Worm (Caenorhabditis elegans) whole organism, mixed stage, embryonic: Measurements from ENCODE around the gene rol-1.
A peak's percentile ranks its signal among the peaks of the same experiment; 100 is the strongest.

Experiments
- M03D4.4 ChIP-seq: sonication (generic microtip); optimal IDR thresholded peaks from 2 replicates; lab custom pipeline; 2017; ENCODE audit warnings: mild to moderate bottlenecking, missing genetic modification characterization, missing compliant biosample characterization
- bed-3 ChIP-seq: fragments of 200-800 bp; sonication (Bioruptor generic); optimal IDR thresholded peaks from 3 replicates; lab custom pipeline; 2018; ENCODE audit warnings: mild to moderate bottlenecking, missing genetic modification characterization, moderate library complexity, missing compliant biosample characterization
- blmp-1 ChIP-seq: fragments of 150-350 bp; optimal IDR thresholded peaks from 2 replicates; lab custom pipeline; 2014; ENCODE audit warnings: missing biosample characterization, missing genetic modification characterization
- ceh-39 ChIP-seq: fragments of 150-350 bp; optimal IDR thresholded peaks from 2 replicates; lab custom pipeline; 2014; ENCODE audit warnings: missing biosample characterization, missing genetic modification characterization
- ceh-43 ChIP-seq: fragments of 200-800 bp; sonication (Bioruptor generic); optimal IDR thresholded peaks from 2 replicates; lab custom pipeline; 2018; ENCODE audit warnings: mild to moderate bottlenecking, missing genetic modification characterization, moderate library complexity, missing compliant biosample characterization
- ceh-83 ChIP-seq: fragments of 200-800 bp; sonication (Bioruptor generic); optimal IDR thresholded peaks from 2 replicates; lab custom pipeline; 2018; ENCODE audit warnings: mild to moderate bottlenecking, missing genetic modification characterization, missing compliant biosample characterization
- ces-1 ChIP-seq: fragments of 150-350 bp; optimal IDR thresholded peaks from 2 replicates; lab custom pipeline; 2014; ENCODE audit warnings: missing biosample characterization, missing genetic modification reagents, missing genetic modification characterization
- cnd-1 ChIP-seq: fragments of 200-800 bp; sonication (Bioruptor generic); optimal IDR thresholded peaks from 2 replicates; lab custom pipeline; 2018; ENCODE audit warnings: mild to moderate bottlenecking, missing genetic modification characterization, missing compliant biosample characterization
- drap-1 ChIP-seq: fragments of 200-800 bp; sonication (Bioruptor generic); optimal IDR thresholded peaks from 3 replicates; lab custom pipeline; 2018; ENCODE audit warnings: mild to moderate bottlenecking, missing genetic modification characterization, missing compliant biosample characterization
- elt-1 ChIP-seq: sonication (generic microtip); optimal IDR thresholded peaks from 2 replicates; lab custom pipeline; 2017; ENCODE audit warnings: missing genetic modification characterization, mild to moderate bottlenecking, missing compliant biosample characterization, antibody characterized with exemption, moderate library complexity, borderline replicate concordance; ENCODE audit not compliant: insufficient read depth
- elt-3 ChIP-seq: fragments of 150-350 bp; optimal IDR thresholded peaks from 2 replicates; lab custom pipeline; 2014; ENCODE audit warnings: missing biosample characterization, missing genetic modification characterization
- flh-1 ChIP-seq: fragments of 200-800 bp; sonication (Bioruptor generic); optimal IDR thresholded peaks from 2 replicates; lab custom pipeline; 2018; ENCODE audit warnings: mild to moderate bottlenecking, missing genetic modification characterization, moderate library complexity, missing compliant biosample characterization
- ham-2 ChIP-seq: fragments of 200-800 bp; sonication (Bioruptor generic); optimal IDR thresholded peaks from 2 replicates; lab custom pipeline; 2018; ENCODE audit warnings: mild to moderate bottlenecking, missing genetic modification characterization, missing compliant biosample characterization
- hlh-1 ChIP-seq: fragments of 150-350 bp; optimal IDR thresholded peaks from 2 replicates; lab custom pipeline; 2014; ENCODE audit warnings: missing biosample characterization, missing genetic modification reagents, missing genetic modification characterization
- lin-13 ChIP-seq: fragments of 150-350 bp; optimal IDR thresholded peaks from 2 replicates; lab custom pipeline; 2014; ENCODE audit warnings: missing biosample characterization, missing genetic modification characterization
- lin-32 ChIP-seq: fragments of 200-800 bp; sonication (Bioruptor generic); optimal IDR thresholded peaks from 2 replicates; lab custom pipeline; 2018; ENCODE audit warnings: mild to moderate bottlenecking, missing genetic modification characterization, missing compliant biosample characterization
- lsy-2 ChIP-seq: fragments of 150-350 bp; optimal IDR thresholded peaks from 2 replicates; lab custom pipeline; 2014; ENCODE audit warnings: missing biosample characterization, missing genetic modification characterization
- mab-5 ChIP-seq: fragments of 150-350 bp; optimal IDR thresholded peaks from 2 replicates; lab custom pipeline; 2014; ENCODE audit warnings: missing biosample characterization, missing genetic modification characterization
- mep-1 ChIP-seq: fragments of 150-350 bp; optimal IDR thresholded peaks from 2 replicates; lab custom pipeline; 2017; ENCODE audit warnings: missing biosample characterization, missing genetic modification reagents, missing genetic modification characterization, inconsistent platforms
- mls-2 ChIP-seq: sonication (generic microtip); optimal IDR thresholded peaks from 2 replicates; lab custom pipeline; 2016; ENCODE audit warnings: mild to moderate bottlenecking, missing genetic modification characterization, moderate library complexity, missing compliant biosample characterization
- nhr-12 ChIP-seq: fragments of 150-350 bp; optimal IDR thresholded peaks from 2 replicates; lab custom pipeline; 2014; ENCODE audit warnings: missing biosample characterization, missing genetic modification characterization
- nhr-2 ChIP-seq: fragments of 150-350 bp; optimal IDR thresholded peaks from 2 replicates; lab custom pipeline; 2014; ENCODE audit warnings: missing biosample characterization, missing genetic modification characterization
- nhr-237 ChIP-seq: fragments of 150-350 bp; optimal IDR thresholded peaks from 2 replicates; lab custom pipeline; 2014; ENCODE audit warnings: missing biosample characterization, missing genetic modification characterization
- nhr-28 ChIP-seq: fragments of 150-350 bp; optimal IDR thresholded peaks from 2 replicates; lab custom pipeline; 2014; ENCODE audit warnings: missing biosample characterization, missing genetic modification characterization
- nhr-76 ChIP-seq: sonication (generic microtip); optimal IDR thresholded peaks from 2 replicates; lab custom pipeline; 2017; ENCODE audit warnings: missing biosample characterization, missing genetic modification characterization
- pha-4 ChIP-seq: fragments of 150-350 bp; optimal IDR thresholded peaks from 2 replicates; lab custom pipeline; 2018; ENCODE audit warnings: missing biosample characterization, missing genetic modification reagents, missing genetic modification characterization
- snpc-4 ChIP-seq: fragments of 150-350 bp; optimal IDR thresholded peaks from 2 replicates; lab custom pipeline; 2014; ENCODE audit warnings: missing biosample characterization, missing genetic modification characterization
- sptf-1 ChIP-seq: sonication (generic microtip); optimal IDR thresholded peaks from 2 replicates; lab custom pipeline; 2017; ENCODE audit warnings: mild to moderate bottlenecking, missing genetic modification characterization, moderate library complexity, missing compliant biosample characterization
- unc-120 ChIP-seq: sonication (generic microtip); optimal IDR thresholded peaks from 2 replicates; lab custom pipeline; 2017; ENCODE audit warnings: missing genetic modification characterization, missing compliant biosample characterization; ENCODE audit not compliant: poor library complexity, severe bottlenecking
- unc-39 ChIP-seq: fragments of 150-350 bp; optimal IDR thresholded peaks from 2 replicates; lab custom pipeline; 2014; ENCODE audit warnings: missing biosample characterization, missing genetic modification characterization
- unc-62 ChIP-seq: fragments of 150-350 bp; optimal IDR thresholded peaks from 2 replicates; lab custom pipeline; 2014; ENCODE audit warnings: missing biosample characterization, missing genetic modification reagents, missing genetic modification characterization
- zip-8 ChIP-seq: fragments of 150-350 bp; optimal IDR thresholded peaks from 2 replicates; lab custom pipeline; 2014; ENCODE audit warnings: missing biosample characterization, missing genetic modification characterization
- ztf-11 ChIP-seq: fragments of 150-350 bp; optimal IDR thresholded peaks from 2 replicates; lab custom pipeline; 2014; ENCODE audit warnings: missing biosample characterization, missing genetic modification characterization

The rol-1 gene

ce11 chrII:12211652-12212245 lies 39.4 kb downstream of the rol-1 start:
- TF ChIP-seq blmp-1 (tag; lab: Kevin White, UChicago): no peak
- no peak for TF ChIP-seq flh-1
- TF ChIP-seq lin-32: no peak
- no peak for TF ChIP-seq M03D4.4 (tag; lab: Kevin White, UChicago)
- TF ChIP-seq cnd-1: no peak

- TF ChIP-seq hlh-1 (no peak), zip-8 (no peak), snpc-4 (tag; lab: Kevin White, UChicago) (no peak), ztf-11 (tag; lab: Kevin White, UChicago) (no peak), nhr-76 (no peak), nhr-237 (tag; lab: Kevin White, UChicago) (no peak), ceh-43 (GFP tag; lab: Kevin White, UChicago) (no peak), mep-1 (tag; lab: Kevin White, UChicago) (no peak), pha-4 (tag; lab: Kevin White, UChicago) (no peak), drap-1 (GFP tag; lab: Kevin White, UChicago) (no peak), mls-2 (tag; lab: Kevin White, UChicago) (no peak), flh-1 (no peak), lsy-2 (tag; lab: Kevin White, UChicago) (no peak), nhr-28 (no peak), elt-1 (tag; lab: Kevin White, UChicago) (no peak), ces-1 (GFP tag; lab: Kevin White, UChicago) (no peak), unc-39 (tag; lab: Kevin White, UChicago) (no peak), blmp-1 (tag; lab: Kevin White, UChicago) (no peak), mab-5 (tag; lab: Kevin White, UChicago) (no peak)
Measured at ce11 chrII:12214562-12214961, 42.2 kb downstream of the rol-1 start.

ce11 chrII:12222524-12222923 lies 50.2 kb downstream of the rol-1 start:
- TF ChIP-seq nhr-12 (tag; lab: Kevin White, UChicago): no peak
- TF ChIP-seq unc-120 (tag; lab: Kevin White, UChicago): peak; percentile 76
- TF ChIP-seq M03D4.4 (tag; lab: Kevin White, UChicago): peak; percentile 52
- no peak for TF ChIP-seq ceh-39 (tag; lab: Kevin White, UChicago)
- no peak for TF ChIP-seq snpc-4 (tag; lab: Kevin White, UChicago)
- peak; percentile 54 for TF ChIP-seq nhr-237 (tag; lab: Kevin White, UChicago)
- TF ChIP-seq unc-62 (GFP tag; lab: Kevin White, UChicago): peak; percentile 75
- TF ChIP-seq nhr-28: no peak
- TF ChIP-seq cnd-1: peak; percentile 79
- TF ChIP-seq ceh-83 (GFP tag; lab: Kevin White, UChicago): peak; percentile 52
- TF ChIP-seq ztf-11 (tag; lab: Kevin White, UChicago): peak; percentile 52
- no peak for TF ChIP-seq unc-39 (tag; lab: Kevin White, UChicago)
- peak; percentile 49 for TF ChIP-seq sptf-1 (tag; lab: Kevin White, UChicago)
- TF ChIP-seq mls-2 (tag; lab: Kevin White, UChicago): peak; percentile 58
- peak; percentile 90 for TF ChIP-seq ham-2 (GFP tag; lab: Kevin White, UChicago)
- peak; percentile 26 for TF ChIP-seq hlh-1
- no peak for TF ChIP-seq bed-3
- peak; percentile 51 for TF ChIP-seq lin-13 (tag; lab: Kevin White, UChicago)
- peak; percentile 9 for TF ChIP-seq elt-1 (tag; lab: Kevin White, UChicago)
- peak; percentile 68 for TF ChIP-seq lsy-2 (tag; lab: Kevin White, UChicago)
- no peak for TF ChIP-seq zip-8
- TF ChIP-seq elt-3 (tag; lab: Kevin White, UChicago): no peak
- peak; percentile 60 for TF ChIP-seq ces-1 (GFP tag; lab: Kevin White, UChicago)
- no peak for TF ChIP-seq lin-32
- TF ChIP-seq pha-4 (tag; lab: Kevin White, UChicago): peak; percentile 39
- peak; percentile 72 for TF ChIP-seq drap-1 (GFP tag; lab: Kevin White, UChicago)
- TF ChIP-seq nhr-2: peak; percentile 95

ce11 chrII:12224916-12225406 lies 52.6 kb downstream of the rol-1 start, which contains the start of the genes pqn-87 and rsr-2:
TSS of gene pqn-87 (minus strand) at chrII:12225086.
TSS of gene rsr-2 (plus strand) at chrII:12225356.
- peak; percentile 9 for TF ChIP-seq sptf-1 (tag; lab: Kevin White, UChicago)
- peak; percentile 27 for TF ChIP-seq mep-1 (tag; lab: Kevin White, UChicago)
- TF ChIP-seq flh-1: no peak
- TF ChIP-seq ztf-11 (tag; lab: Kevin White, UChicago): no peak
- TF ChIP-seq ces-1 (GFP tag; lab: Kevin White, UChicago): peak; percentile 24
- TF ChIP-seq nhr-28: no peak
- TF ChIP-seq mls-2 (tag; lab: Kevin White, UChicago): peak; percentile 21
- TF ChIP-seq lsy-2 (tag; lab: Kevin White, UChicago): peak; percentile 54
- TF ChIP-seq ham-2 (GFP tag; lab: Kevin White, UChicago): peak; percentile 15
- TF ChIP-seq cnd-1: no peak
- TF ChIP-seq, all 35 proteins: peak for 6
